Worm (Caenorhabditis elegans): Measurements from ENCODE around the gene F34D10.3.

ce11 chrIII:3726443-3726842 is 7.6 kb upstream of the F34D10.3 start, which contains the start of gene gldi-5:
- no peak for TF ChIP-seq him-1 (tag; optimal IDR thresholded peaks at IDR 0.05)
- no peak for TF ChIP-seq W03F9.2 (tag; optimal IDR thresholded peaks at IDR 0.05)

Measured in whole organism, L4/young adult.